Fruit fly (Drosophila melanogaster) whole organism, wandering third instar larva: Measurements from ENCODE around the gene Adi1.

ENCODE experiments used
- fru ChIP-seq: fragments of 200-800 bp; sonication (Bioruptor generic); optimal IDR thresholded peaks from 3 replicates; lab custom pipeline; 2016; ENCODE audit warnings: missing biosample characterization, mild to moderate bottlenecking, missing genetic modification characterization
- psq ChIP-seq: fragments of 200-800 bp; sonication (Bioruptor generic); optimal IDR thresholded peaks from 3 replicates; lab custom pipeline; 2017; ENCODE audit warnings: missing biosample characterization, mild to moderate bottlenecking, missing genetic modification characterization, moderate library complexity

DNA sequence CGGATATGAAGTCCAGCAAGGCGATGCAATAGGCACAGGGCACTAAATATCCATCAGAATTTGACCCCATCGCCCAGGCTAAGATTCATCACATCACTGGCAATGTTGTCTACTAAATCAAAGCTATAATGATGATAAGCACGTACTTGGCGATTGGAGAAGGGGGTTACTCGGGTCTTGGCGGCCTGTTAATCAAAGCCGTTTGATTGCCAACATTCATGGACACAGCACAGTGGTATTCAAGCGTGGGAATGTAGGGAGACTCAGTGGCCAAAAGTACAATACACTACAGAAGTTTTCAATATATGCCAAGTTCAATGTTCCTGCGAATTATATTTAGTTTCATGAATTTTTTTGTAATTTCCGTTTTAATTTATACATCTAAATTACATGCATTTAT, 34.8 kb upstream of the Adi1 start, which contains the start of gene CG14151:
- TF ChIP-seq psq (GFP tag; lab: Kevin White, UChicago) = no peak
- TF ChIP-seq fru (GFP tag; lab: Kevin White, UChicago) = no peak
